Worm (Caenorhabditis elegans): ENCODE measurements around the gene Y57G11B.2.
A peak's percentile ranks its signal among the peaks of the same experiment; 100 is the strongest.

ce11 chrIV:14594249-14594648 lies 29.1 kb downstream of the Y57G11B.2 start:
- TF ChIP-seq elt-2 (tag; optimal IDR thresholded peaks at IDR 0.05) = peak; percentile 95
- TF ChIP-seq unc-55 (GFP tag; optimal IDR thresholded peaks at IDR 0.05) = no peak
- TF ChIP-seq ttx-3 (tag; optimal IDR thresholded peaks at IDR 0.05) = no peak
- no peak for TF ChIP-seq tbx-2 (tag; optimal IDR thresholded peaks at IDR 0.05)
- TF ChIP-seq sox-2 (GFP tag; IDR thresholded peaks at IDR 0.05) = no peak
- no peak for TF ChIP-seq fkh-10 (GFP tag; optimal IDR thresholded peaks at IDR 0.05)
- no peak for TF ChIP-seq eyg-1 (tag; optimal IDR thresholded peaks at IDR 0.05)
- no peak for TF ChIP-seq lim-6 (tag; optimal IDR thresholded peaks at IDR 0.05)
- no peak for TF ChIP-seq unc-42 (tag; optimal IDR thresholded peaks at IDR 0.05)
- TF ChIP-seq F13H6.1 (tag; optimal IDR thresholded peaks at IDR 0.05) = no peak
